Fruit fly (Drosophila melanogaster): ENCODE data around the gene MICAL-like.

The MICAL-like gene

dm6 chr3L:13041292-13042067 lies 26.3 kb upstream of the MICAL-like start, which contains the start of gene RpS4:
TSS of gene RpS4 (plus strand) at chr3L:13041756.
- TF ChIP-seq CG3032 (tag; optimal IDR thresholded peaks at IDR 0.05) (peak; percentile 69), CG8632 (GFP tag; optimal IDR thresholded peaks at IDR 0.05) (peak; percentile 74), CG34406 (GFP tag; optimal IDR thresholded peaks at IDR 0.05) (peak; percentile 82), Hr38 (GFP tag; optimal IDR thresholded peaks at IDR 0.05) (no peak), cyc (GFP tag; optimal IDR thresholded peaks at IDR 0.05) (peak; percentile 84), CG11294 (GFP tag; IDR thresholded peaks at IDR 0.05) (peak; percentile 36; the same call in 1 of the 2 replicates), CG11762 (GFP tag; optimal IDR thresholded peaks at IDR 0.05; ENCODE audit: insufficient read depth) (peak; percentile 73), Hr4 (GFP tag; optimal IDR thresholded peaks at IDR 0.05) (no peak), Ets96B (tag; optimal IDR thresholded peaks at IDR 0.05) (peak; percentile 59), Sox102F (GFP tag; optimal IDR thresholded peaks at IDR 0.05) (peak; percentile 88), CG7368 (GFP tag; optimal IDR thresholded peaks at IDR 0.05) (peak; percentile 85), CG3919 (GFP tag; optimal IDR thresholded peaks at IDR 0.05) (peak; percentile 94), CG6276 (GFP tag; optimal IDR thresholded peaks at IDR 0.05) (no peak), spab (GFP tag; optimal IDR thresholded peaks at IDR 0.05) (peak; percentile 74), topi (GFP tag; optimal IDR thresholded peaks at IDR 0.05) (peak; percentile 82), CG4318 (GFP tag; optimal IDR thresholded peaks at IDR 0.05) (no peak), fd85E (GFP tag; optimal IDR thresholded peaks at IDR 0.05) (peak; percentile 89), Hr39 (GFP tag; optimal IDR thresholded peaks at IDR 0.05) (peak; percentile 79), Eip78C (GFP tag) (peak; percentile 96), Sox14 (GFP tag; optimal IDR thresholded peaks at IDR 0.05) (peak; percentile 60), CG6163 (GFP tag; IDR thresholded peaks at IDR 0.05) (peak; percentile 90), vri (GFP tag; optimal IDR thresholded peaks at IDR 0.05) (peak; percentile 86), esn (GFP tag; optimal IDR thresholded peaks at IDR 0.05) (peak; percentile 88), CG10631 (GFP tag; optimal IDR thresholded peaks at IDR 0.05) (peak; percentile 55), CG8119 (GFP tag; IDR thresholded peaks at IDR 0.05) (peak; percentile 50; the same call in 2 of the 3 replicates), CG9139 (GFP tag; optimal IDR thresholded peaks at IDR 0.05) (peak; percentile 93), CG32006 (GFP tag; optimal IDR thresholded peaks at IDR 0.05) (peak; percentile 34), CG6854 (GFP tag; optimal IDR thresholded peaks at IDR 0.05) (peak; percentile 99), CG6808 (GFP tag; optimal IDR thresholded peaks at IDR 0.05) (peak; percentile 79), Ets21C (GFP tag; optimal IDR thresholded peaks at IDR 0.05) (peak; percentile 64), CG15336 (GFP tag; IDR thresholded peaks at IDR 0.05) (peak; percentile 65), Eip75B (GFP tag; optimal IDR thresholded peaks at IDR 0.05) (peak; percentile 86), Blimp-1 (GFP tag; optimal IDR thresholded peaks at IDR 0.05) (peak; percentile 79), CG31627 (GFP tag; optimal IDR thresholded peaks at IDR 0.05) (peak; percentile 83), svp (GFP tag) (peak; percentile 84), OdsH (GFP tag; optimal IDR thresholded peaks at IDR 0.05) (peak; percentile 76), CG1621 (tag; optimal IDR thresholded peaks at IDR 0.05) (peak; percentile 88), acj6 (GFP tag; optimal IDR thresholded peaks at IDR 0.05) (peak; percentile 65), lz (GFP tag; optimal IDR thresholded peaks at IDR 0.05) (peak; percentile 89), ss (GFP tag; optimal IDR thresholded peaks at IDR 0.05) (peak; percentile 89 to 95), CG16779 (tag; optimal IDR thresholded peaks at IDR 0.05) (peak; percentile 91), fd59A (GFP tag; optimal IDR thresholded peaks at IDR 0.05) (peak; percentile 69), pdm3 (GFP tag; optimal IDR thresholded peaks at IDR 0.05) (peak; percentile 83), dsx (GFP tag; optimal IDR thresholded peaks at IDR 0.05; ENCODE audit: poor library complexity, severe bottlenecking) (peak; percentile 67), fkh (GFP tag; optimal IDR thresholded peaks at IDR 0.05) (peak; percentile 79), net (GFP tag; optimal IDR thresholded peaks at IDR 0.05) (peak; percentile 93), achi (GFP tag; optimal IDR thresholded peaks at IDR 0.05) (peak; percentile 75), dac (GFP tag; optimal IDR thresholded peaks at IDR 0.05) (peak; percentile 63), salr (GFP tag; optimal IDR thresholded peaks at IDR 0.05) (peak in 1 of 2 experiments; percentile 92), CG10669 (GFP tag; optimal IDR thresholded peaks at IDR 0.05) (peak; percentile 75)
